Worm (Caenorhabditis elegans) whole organism, late embryonic: Measurements from ENCODE around the gene sms-3.

Experiments used
- ama-1 ChIP-seq: fragments of 150-350 bp; optimal IDR thresholded peaks from 2 replicates; lab custom pipeline; 2014
- ceh-14 ChIP-seq: sonication (generic microtip); optimal IDR thresholded peaks from 2 replicates; lab custom pipeline; 2016; ENCODE audit warnings: missing genotype, missing genetic modification characterization, missing compliant biosample characterization
- ceh-2 ChIP-seq: sonication (generic microtip); optimal IDR thresholded peaks from 2 replicates; lab custom pipeline; 2016; ENCODE audit warnings: missing genotype, missing genetic modification characterization, missing compliant biosample characterization
- ceh-31 ChIP-seq: sonication (generic microtip); optimal IDR thresholded peaks from 2 replicates; lab custom pipeline; 2016; ENCODE audit warnings: missing genetic modification characterization, missing compliant biosample characterization
- dve-1 ChIP-seq: sonication (generic microtip); optimal IDR thresholded peaks from 2 replicates; lab custom pipeline; 2017; ENCODE audit warnings: antibody characterized with exemption, mild to moderate bottlenecking, missing genetic modification characterization, missing compliant biosample characterization
- fkh-6 ChIP-seq: sonication (generic microtip); optimal IDR thresholded peaks from 2 replicates; lab custom pipeline; 2016; ENCODE audit warnings: missing genetic modification characterization, missing compliant biosample characterization
- hlh-30 ChIP-seq: sonication (generic microtip); optimal IDR thresholded peaks from 2 replicates; lab custom pipeline; 2017; ENCODE audit warnings: antibody characterized with exemption, missing genetic modification characterization, missing compliant biosample characterization; ENCODE audit not compliant: insufficient read depth
- hlh-8 ChIP-seq: sonication (generic microtip); optimal IDR thresholded peaks from 2 replicates; lab custom pipeline; 2016; ENCODE audit warnings: missing genotype, missing genetic modification characterization, missing compliant biosample characterization
- npax-4 ChIP-seq: sonication (generic microtip); optimal IDR thresholded peaks from 2 replicates; lab custom pipeline; 2016; ENCODE audit warnings: missing genetic modification characterization, missing compliant biosample characterization
- pag-3 ChIP-seq: sonication (generic microtip); optimal IDR thresholded peaks from 2 replicates; lab custom pipeline; 2016; ENCODE audit warnings: missing compliant biosample characterization, missing genetic modification characterization, borderline replicate concordance
- tbx-2 ChIP-seq: sonication (generic microtip); optimal IDR thresholded peaks from 2 replicates; lab custom pipeline; 2016; ENCODE audit warnings: missing genetic modification characterization, missing compliant biosample characterization
- unc-3 ChIP-seq, 2 experiments: fragments of 200-800 bp in 1 of 2; sonication (Bioruptor generic) in 1 of 2; sonication (generic microtip) in 1 of 2; conservative IDR thresholded peaks in 1 of 2; optimal IDR thresholded peaks in 1 of 2; 2 replicates each; pipeline versions ENCODE4 v1.3.6 to Lab custom; 2016 to 2022; ENCODE audit warnings: missing compliant biosample characterization in 2 of 2, missing genetic modification characterization in 2 of 2, missing genetic modification reagents in 1 of 2
- unc-86 ChIP-seq: sonication (generic microtip); optimal IDR thresholded peaks from 2 replicates; lab custom pipeline; 2016; ENCODE audit warnings: missing genetic modification characterization, missing compliant biosample characterization
- ztf-16 ChIP-seq: sonication (generic microtip); optimal IDR thresholded peaks from 2 replicates; lab custom pipeline; 2017; ENCODE audit warnings: missing genetic modification characterization, missing compliant biosample characterization

DNA sequence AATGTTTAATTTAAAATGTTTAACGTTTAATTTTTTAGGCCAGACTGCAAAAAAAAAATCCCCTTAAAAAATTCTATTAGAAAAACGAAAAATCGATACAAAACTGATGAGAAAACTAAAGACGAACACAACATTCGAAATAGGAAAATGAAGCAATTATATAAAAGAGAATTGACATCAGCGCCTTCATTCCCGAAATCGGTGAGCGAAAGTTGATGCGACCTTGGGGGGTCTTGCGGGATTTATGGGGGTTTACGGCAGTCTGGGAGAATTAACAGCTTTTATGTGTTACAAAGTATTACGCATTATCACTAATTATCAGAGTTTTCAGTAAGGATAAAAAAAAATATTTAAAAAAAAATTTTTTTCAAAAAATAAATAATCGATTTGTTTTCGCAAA, 13.5 kb upstream of the sms-3 start:
- no peak for TF ChIP-seq ama-1
- TF ChIP-seq unc-86: no peak
- no peak for TF ChIP-seq ceh-2
- TF ChIP-seq pag-3: no peak
- TF ChIP-seq fkh-6 (tag; lab: Kevin White, UChicago): no peak
- TF ChIP-seq unc-3 (GFP tag; conservative IDR thresholded peaks at IDR 0.05; lab: Robert Waterston, UW): no peak
- no peak for TF ChIP-seq unc-3 (tag; optimal IDR thresholded peaks at IDR 0.05; lab: Kevin White, UChicago)
- no peak for TF ChIP-seq tbx-2 (tag; lab: Kevin White, UChicago)
- TF ChIP-seq npax-4: no peak
- TF ChIP-seq dve-1 (tag; lab: Kevin White, UChicago): no peak
- TF ChIP-seq hlh-30 (tag; lab: Kevin White, UChicago): no peak
- no peak for TF ChIP-seq ceh-31
- no peak for TF ChIP-seq hlh-8
- no peak for TF ChIP-seq ztf-16
- no peak for TF ChIP-seq ceh-14
